Fruit fly (Drosophila melanogaster) whole organism, embryonic: ENCODE data around the gene CG34288.
A peak's percentile ranks its signal among the peaks of the same experiment; 100 is the strongest.

Source experiments
- Atf3 ChIP-seq: fragments of 200-800 bp; sonication (Bioruptor generic); optimal IDR thresholded peaks from 3 replicates; lab custom pipeline; 2016; ENCODE audit warnings: missing biosample characterization, missing genetic modification characterization
- B-H1 ChIP-seq: fragments of 200-800 bp; sonication (Bioruptor generic); IDR thresholded peaks from 3 replicates; pipeline ENCODE4 v1.3.6; 2022; ENCODE audit warnings: missing biosample characterization, missing genetic modification characterization
- Bgb ChIP-seq: fragments of 200-800 bp; sonication (Bioruptor generic); IDR thresholded peaks from 2 replicates; pipeline ENCODE4 v1.3.6; 2022; ENCODE audit warnings: missing biosample characterization, missing genetic modification characterization; ENCODE audit not compliant: partially characterized antibody
- CG10959 ChIP-seq: fragments of 200-800 bp; sonication (Bioruptor generic); IDR thresholded peaks from 2 replicates; pipeline ENCODE4 v1.3.6; 2022; ENCODE audit warnings: missing biosample characterization, missing genetic modification characterization
- CG10979 ChIP-seq: fragments of 200-800 bp; sonication (Bioruptor generic); optimal IDR thresholded peaks from 2 replicates; lab custom pipeline; 2018; ENCODE audit warnings: missing biosample characterization, mild to moderate bottlenecking, missing genetic modification characterization, moderate library complexity
- CG1233 ChIP-seq: fragments of 200-800 bp; sonication (Bioruptor generic); optimal IDR thresholded peaks from 4 replicates; lab custom pipeline; 2018; ENCODE audit warnings: missing biosample characterization, mild to moderate bottlenecking, missing genetic modification characterization
- CG12391 ChIP-seq: fragments of 200-800 bp; sonication (Bioruptor generic); optimal IDR thresholded peaks from 3 replicates; lab custom pipeline; 2018; ENCODE audit warnings: missing biosample characterization, mild to moderate bottlenecking, missing genetic modification characterization, moderate library complexity
- CG12659 ChIP-seq: fragments of 200-800 bp; sonication (Bioruptor generic); optimal IDR thresholded peaks from 3 replicates; lab custom pipeline; 2017; ENCODE audit warnings: mild to moderate bottlenecking, missing biosample characterization, missing genetic modification reagents, missing genetic modification characterization
- CG12744 ChIP-seq: fragments of 200-800 bp; sonication (Bioruptor generic); optimal IDR thresholded peaks from 2 replicates; lab custom pipeline; 2016; ENCODE audit warnings: missing biosample characterization, missing genetic modification characterization
- CG12942 ChIP-seq: fragments of 200-800 bp; sonication (Bioruptor generic); optimal IDR thresholded peaks from 3 replicates; lab custom pipeline; 2016; ENCODE audit warnings: missing biosample characterization, missing genetic modification characterization
- CG17359 ChIP-seq: fragments of 200-800 bp; sonication (Bioruptor generic); optimal IDR thresholded peaks from 3 replicates; lab custom pipeline; 2018; ENCODE audit warnings: missing biosample characterization, mild to moderate bottlenecking, missing genetic modification characterization, moderate library complexity
- CG17361 ChIP-seq: fragments of 200-800 bp; sonication (Bioruptor generic); IDR thresholded peaks from 3 replicates; pipeline ENCODE4 v1.3.6; 2022; ENCODE audit warnings: missing biosample characterization, missing genetic modification characterization
- CG18599 ChIP-seq: fragments of 200-800 bp; sonication (Bioruptor generic); optimal IDR thresholded peaks from 3 replicates; lab custom pipeline; 2017; ENCODE audit warnings: missing biosample characterization, missing genetic modification characterization, mild to moderate bottlenecking, moderate library complexity, missing genetic modification reagents
- CG2120 ChIP-seq: fragments of 200-800 bp; sonication (Bioruptor generic); optimal IDR thresholded peaks from 3 replicates; lab custom pipeline; 2016; ENCODE audit warnings: missing biosample characterization, missing genetic modification characterization
- CG4282 ChIP-seq: fragments of 200-800 bp; sonication (Bioruptor generic); optimal IDR thresholded peaks from 2 replicates; lab custom pipeline; 2016; ENCODE audit warnings: missing biosample characterization, missing genetic modification characterization
- CG6254 ChIP-seq: fragments of 200-800 bp; sonication (Bioruptor generic); optimal IDR thresholded peaks from 3 replicates; lab custom pipeline; 2017; ENCODE audit warnings: mild to moderate bottlenecking, missing biosample characterization, missing genetic modification reagents, missing genetic modification characterization
- CG6272 ChIP-seq: fragments of 200-800 bp; sonication (Bioruptor generic); IDR thresholded peaks from 2 replicates; pipeline ENCODE4 v1.3.6; 2022; ENCODE audit warnings: missing biosample characterization, missing genetic modification characterization
- CG6813 ChIP-seq: fragments of 200-800 bp; sonication (Bioruptor generic); optimal IDR thresholded peaks from 2 replicates; lab custom pipeline; 2017; ENCODE audit warnings: missing biosample characterization, missing genetic modification characterization, mild to moderate bottlenecking, moderate library complexity, missing genetic modification reagents
- CG7745 ChIP-seq: fragments of 200-800 bp; sonication (Bioruptor generic); optimal IDR thresholded peaks from 2 replicates; lab custom pipeline; 2018; ENCODE audit warnings: missing biosample characterization, mild to moderate bottlenecking, missing genetic modification characterization, moderate library complexity
- CG7987 ChIP-seq: fragments of 200-800 bp; sonication (Bioruptor generic); optimal IDR thresholded peaks from 2 replicates; lab custom pipeline; 2018; ENCODE audit warnings: missing biosample characterization, mild to moderate bottlenecking, missing genetic modification characterization, moderate library complexity
- CG8089 ChIP-seq: fragments of 200-800 bp; sonication (Bioruptor generic); optimal IDR thresholded peaks from 3 replicates; lab custom pipeline; 2016; ENCODE audit warnings: missing biosample characterization, missing genetic modification characterization
- CG8281 ChIP-seq: fragments of 200-800 bp; sonication (Bioruptor generic); optimal IDR thresholded peaks from 2 replicates; lab custom pipeline; 2018; ENCODE audit warnings: missing biosample characterization, mild to moderate bottlenecking, missing genetic modification characterization, moderate library complexity
- CG9797 ChIP-seq: fragments of 200-800 bp; sonication (Bioruptor generic); optimal IDR thresholded peaks from 3 replicates; lab custom pipeline; 2018; ENCODE audit warnings: missing biosample characterization, mild to moderate bottlenecking, missing genetic modification characterization
- CTCF ChIP-seq: fragments of 200-800 bp; sonication (Bioruptor generic); optimal IDR thresholded peaks from 2 replicates; lab custom pipeline; 2017; ENCODE audit warnings: missing biosample characterization, mild to moderate bottlenecking, missing genetic modification characterization, moderate library complexity
- CrebB ChIP-seq: fragments of 200-800 bp; sonication (Bioruptor generic); optimal IDR thresholded peaks from 3 replicates; lab custom pipeline; 2018; ENCODE audit warnings: missing biosample characterization, mild to moderate bottlenecking, missing genetic modification characterization
- D ChIP-seq, 2 experiments: fragments of 200-800 bp in 1 of 2; fragments of >200 bp in 1 of 2; sonication (Bioruptor generic) in 1 of 2; optimal IDR thresholded peaks; 2 replicates in 1 of 2; 3 replicates in 1 of 2; lab custom pipeline; 2017; ENCODE audit warnings: mild to moderate bottlenecking in 1 of 2, missing biosample characterization in 1 of 2, missing genetic modification characterization in 1 of 2, missing genetic modification reagents in 1 of 2
- Dfd ChIP-seq, 2 experiments: fragments of >200 bp; optimal IDR thresholded peaks; 2 replicates each; lab custom pipeline; 2017; ENCODE audit warnings: missing biosample characterization in 2 of 2, missing genetic modification characterization in 2 of 2
- E2f2 ChIP-seq: fragments of 200-800 bp; sonication (Bioruptor generic); IDR thresholded peaks from 2 replicates; pipeline ENCODE4 v1.3.6; 2022; ENCODE audit warnings: missing biosample characterization, missing genetic modification characterization
- Eip74EF ChIP-seq, 2 experiments: fragments of 200-800 bp in 1 of 2; fragments of >200 bp in 1 of 2; sonication (Bioruptor generic) in 1 of 2; optimal IDR thresholded peaks; 2 replicates each; lab custom pipeline; 2017 to 2019; ENCODE audit warnings: missing biosample characterization in 2 of 2, missing genetic modification characterization in 2 of 2, mild to moderate bottlenecking in 1 of 2, moderate library complexity in 1 of 2
- HLH4C ChIP-seq: fragments of 200-800 bp; sonication (Bioruptor generic); IDR thresholded peaks from 3 replicates; pipeline ENCODE4 v1.3.6; 2022; ENCODE audit warnings: missing biosample characterization, missing genetic modification characterization; ENCODE audit not compliant: partially characterized antibody
- HmgD ChIP-seq: fragments of 200-800 bp; sonication (Bioruptor generic); optimal IDR thresholded peaks from 3 replicates; lab custom pipeline; 2016; ENCODE audit warnings: missing biosample characterization, missing genetic modification characterization
- Hsf ChIP-seq: fragments of 200-800 bp; sonication (Bioruptor generic); optimal IDR thresholded peaks from 3 replicates; lab custom pipeline; 2016; ENCODE audit warnings: missing biosample characterization, missing genetic modification characterization
- PHDP ChIP-seq: fragments of 200-800 bp; sonication (Bioruptor generic); optimal IDR thresholded peaks from 3 replicates; lab custom pipeline; 2018; ENCODE audit warnings: missing biosample characterization, mild to moderate bottlenecking, missing genetic modification characterization, moderate library complexity
- Stat92E ChIP-seq, 3 experiments: fragments of >200 bp in 2 of 3; fragments of 200-800 bp in 1 of 3; sonication (Bioruptor generic) in 1 of 3; optimal IDR thresholded peaks; 2 replicates each; lab custom pipeline; 2017 to 2019; ENCODE audit warnings: missing biosample characterization in 3 of 3, missing genetic modification characterization in 3 of 3, mild to moderate bottlenecking in 1 of 3, moderate library complexity in 1 of 3
- ab ChIP-seq: fragments of 200-800 bp; sonication (Bioruptor generic); optimal IDR thresholded peaks from 2 replicates; lab custom pipeline; 2016; ENCODE audit warnings: missing biosample characterization, missing genetic modification characterization
- ash1 ChIP-seq: fragments of 200-800 bp; sonication (Bioruptor generic); optimal IDR thresholded peaks from 2 replicates; lab custom pipeline; 2018; ENCODE audit warnings: missing biosample characterization, mild to moderate bottlenecking, missing genetic modification characterization
- dpn ChIP-seq, 2 experiments: fragments of 200-800 bp; sonication (Bioruptor generic); optimal IDR thresholded peaks; 3 replicates each; lab custom pipeline; 2016; ENCODE audit warnings: missing biosample characterization in 2 of 2, missing genetic modification characterization in 2 of 2
- en ChIP-seq: fragments of 200-800 bp; sonication (Bioruptor generic); optimal IDR thresholded peaks from 2 replicates; lab custom pipeline; 2016; ENCODE audit warnings: missing biosample characterization, missing genetic modification characterization
- fd102C ChIP-seq: fragments of 200-800 bp; sonication (Bioruptor generic); optimal IDR thresholded peaks from 2 replicates; lab custom pipeline; 2018; ENCODE audit warnings: missing biosample characterization, mild to moderate bottlenecking, missing genetic modification characterization, moderate library complexity
- fd3F ChIP-seq: fragments of 200-800 bp; sonication (Bioruptor generic); optimal IDR thresholded peaks from 2 replicates; lab custom pipeline; 2018; ENCODE audit warnings: missing biosample characterization, mild to moderate bottlenecking, missing genetic modification characterization, moderate library complexity
- gcm2 ChIP-seq: fragments of 200-800 bp; sonication (Bioruptor generic); optimal IDR thresholded peaks from 2 replicates; lab custom pipeline; 2016; ENCODE audit warnings: missing biosample characterization, missing genetic modification characterization
- hb ChIP-seq: fragments of 200-800 bp; sonication (Bioruptor generic); IDR thresholded peaks from 3 replicates; pipeline ENCODE4 v1.3.6; 2022; ENCODE audit warnings: missing biosample characterization, missing genetic modification characterization; ENCODE audit not compliant: partially characterized antibody
- lbe ChIP-seq: fragments of 200-800 bp; sonication (Bioruptor generic); optimal IDR thresholded peaks from 2 replicates; lab custom pipeline; 2016; ENCODE audit warnings: missing biosample characterization, mild to moderate bottlenecking, missing genetic modification characterization
- luna ChIP-seq: fragments of 200-800 bp; sonication (Bioruptor generic); optimal IDR thresholded peaks from 2 replicates; lab custom pipeline; 2016; ENCODE audit warnings: missing biosample characterization, missing genetic modification characterization
- pho ChIP-seq: fragments of 200-800 bp; sonication (Bioruptor generic); optimal IDR thresholded peaks from 2 replicates; lab custom pipeline; 2016; ENCODE audit warnings: missing biosample characterization, missing genetic modification characterization
- ro ChIP-seq: fragments of 200-800 bp; sonication (Bioruptor generic); IDR thresholded peaks from 2 replicates; pipeline ENCODE4 v1.3.6; 2022; ENCODE audit warnings: missing biosample characterization, missing genetic modification characterization
- sisA ChIP-seq: fragments of 200-800 bp; sonication (Bioruptor generic); IDR thresholded peaks from 2 replicates; pipeline ENCODE4 v1.3.6; 2022; ENCODE audit warnings: missing biosample characterization, missing genetic modification characterization
- trh ChIP-seq: fragments of 200-800 bp; sonication (Bioruptor generic); optimal IDR thresholded peaks from 2 replicates; lab custom pipeline; 2016; ENCODE audit warnings: missing biosample characterization, missing genetic modification characterization
- twi ChIP-seq: fragments of 200-800 bp; optimal IDR thresholded peaks from 2 replicates; lab custom pipeline; 2019; ENCODE audit warnings: missing biosample characterization, mild to moderate bottlenecking, missing genetic modification characterization, moderate library complexity
- vnd ChIP-seq: fragments of 200-800 bp; sonication (Bioruptor generic); IDR thresholded peaks from 3 replicates; pipeline ENCODE4 v1.3.6; 2022; ENCODE audit warnings: missing biosample characterization, missing genetic modification characterization; ENCODE audit not compliant: partially characterized antibody

The CG34288 gene

DNA sequence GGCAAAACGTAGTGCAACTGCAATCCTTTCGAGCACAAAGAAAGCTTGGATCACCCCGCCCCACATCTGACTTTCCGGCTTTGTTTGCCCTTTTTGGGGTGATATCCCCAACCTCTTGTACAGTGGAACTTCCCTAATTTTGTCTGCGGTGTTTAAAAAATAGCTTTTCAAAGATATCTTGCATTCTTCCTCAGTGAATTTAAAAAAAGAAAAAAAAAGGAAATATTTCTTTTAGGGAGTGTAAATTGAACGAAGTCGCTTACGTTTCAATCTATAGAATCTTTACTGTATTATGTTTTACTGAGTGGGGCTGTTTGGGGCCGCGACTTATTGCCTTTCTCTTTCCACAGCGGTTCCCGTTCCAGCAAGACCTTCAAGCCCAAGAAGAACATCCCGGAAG is 25.4 kb downstream of the CG34288 start (continued):
- TF ChIP-seq fd102C (GFP tag; lab: Kevin White, UChicago), result no peak
- peak; percentile 42; the same call in 1 of the 2 replicates for TF ChIP-seq sisA (GFP tag; lab: Robert Waterston, UW)
- TF ChIP-seq CTCF (GFP tag; lab: Kevin White, UChicago), result no peak
- TF ChIP-seq Atf3 (GFP tag; lab: Kevin White, UChicago), result no peak
- peak; percentile 44 for TF ChIP-seq CG12659
- TF ChIP-seq CG7987 (GFP tag; lab: Kevin White, UChicago), result no peak
- TF ChIP-seq dpn (GFP tag; optimal IDR thresholded peaks at IDR 0.05; lab: Kevin White, UChicago), result peak; percentile 65 to 81
- TF ChIP-seq Bgb (GFP tag; lab: Robert Waterston, UW), result no peak
- no peak for TF ChIP-seq HLH4C (GFP tag; lab: Robert Waterston, UW)
- no peak for TF ChIP-seq trh (GFP tag; lab: Kevin White, UChicago)
- TF ChIP-seq Hsf (GFP tag; lab: Kevin White, UChicago), result peak; percentile 23
- TF ChIP-seq CG6254 (GFP tag; lab: Kevin White, UChicago), result no peak
- peak; percentile 48 for TF ChIP-seq CG6813
- TF ChIP-seq CG4282 (GFP tag; lab: Kevin White, UChicago), result no peak
- TF ChIP-seq PHDP (tag; lab: Kevin White, UChicago), result peak; percentile 67
- TF ChIP-seq pho (GFP tag; lab: Kevin White, UChicago), result peak; percentile 62
- TF ChIP-seq CG17359 (tag; lab: Kevin White, UChicago), result peak; percentile 65
- peak; percentile 24 for TF ChIP-seq twi (tag; lab: Kevin White, UChicago)
- TF ChIP-seq luna (GFP tag; lab: Kevin White, UChicago), result peak; percentile 37
- TF ChIP-seq CG12942 (GFP tag; lab: Kevin White, UChicago), result no peak
- peak; percentile 47; the same call in 1 of the 3 replicates for TF ChIP-seq CG17361 (GFP tag; lab: Robert Waterston, UW)
- TF ChIP-seq CG10979 (tag; lab: Kevin White, UChicago), result peak; percentile 28
- no peak for TF ChIP-seq ro (GFP tag; lab: Robert Waterston, UW)
- 0 out of 2 replicates have a peak, but pooled peaks have one; percentile 48 for TF ChIP-seq CG6272 (GFP tag; lab: Robert Waterston, UW)
- TF ChIP-seq HmgD (GFP tag; lab: Kevin White, UChicago), result no peak
- TF ChIP-seq E2f2 (GFP tag; lab: Robert Waterston, UW), result peak; percentile 36
- TF ChIP-seq CrebB, result no peak
- TF ChIP-seq CG18599 (GFP tag; lab: Kevin White, UChicago), result peak; percentile 70
- TF ChIP-seq CG10959 (GFP tag; lab: Robert Waterston, UW), result peak; percentile 30; the same call in 1 of the 2 replicates
- TF ChIP-seq Stat92E (GFP tag; optimal IDR thresholded peaks at IDR 0.05; lab: Kevin White, UChicago), result no peak
- TF ChIP-seq vnd (GFP tag; lab: Robert Waterston, UW), result no peak
- no peak for TF ChIP-seq D (optimal IDR thresholded peaks at IDR 0.05; lab: Kevin White, UChicago)
- no peak for TF ChIP-seq D (GFP tag; optimal IDR thresholded peaks at IDR 0.05; lab: Kevin White, UChicago)
- peak; percentile 81 for TF ChIP-seq CG2120
- no peak for TF ChIP-seq gcm2 (GFP tag; lab: Kevin White, UChicago)
- TF ChIP-seq hb, result no peak
- TF ChIP-seq B-H1 (GFP tag; lab: Robert Waterston, UW), result peak; percentile 47
- TF ChIP-seq Eip74EF (GFP tag; optimal IDR thresholded peaks at IDR 0.05; lab: Kevin White, UChicago), result peak in 1 of 2 experiments; percentile 40
- no peak for TF ChIP-seq ab (GFP tag; lab: Kevin White, UChicago)
- TF ChIP-seq CG1233, result peak; percentile 12
- TF ChIP-seq CG12391 (tag; lab: Kevin White, UChicago), result peak; percentile 53
- TF ChIP-seq lbe (GFP tag; lab: Kevin White, UChicago), result peak; percentile 64
- TF ChIP-seq CG9797, result no peak
- TF ChIP-seq CG7745 (tag; lab: Kevin White, UChicago), result no peak
- no peak for TF ChIP-seq Dfd (GFP tag; optimal IDR thresholded peaks at IDR 0.05; lab: Kevin White, UChicago)
- TF ChIP-seq CG8281, result no peak
- TF ChIP-seq CG8089 (GFP tag; lab: Kevin White, UChicago), result peak; percentile 38
- TF ChIP-seq fd3F (GFP tag; lab: Kevin White, UChicago), result peak; percentile 67
- peak; percentile 10 for TF ChIP-seq CG12744 (GFP tag; lab: Kevin White, UChicago)
- no peak for TF ChIP-seq en (GFP tag; lab: Kevin White, UChicago)
- TF ChIP-seq ash1 (GFP tag; lab: Kevin White, UChicago), result no peak
